Worm (Caenorhabditis elegans) whole organism, L1 larva: Measurements from ENCODE around the gene F56B6.6.

Experiments used
- C04F5.9 ChIP-seq: sonication (generic microtip); optimal IDR thresholded peaks from 2 replicates; lab custom pipeline; 2016; ENCODE audit warnings: missing genetic modification characterization, missing compliant biosample characterization
- C16A3.4 ChIP-seq: fragments of 150-350 bp; optimal IDR thresholded peaks from 2 replicates; lab custom pipeline; 2014; ENCODE audit warnings: missing biosample characterization, missing genetic modification characterization
- C34B4.2 ChIP-seq: sonication (generic microtip); optimal IDR thresholded peaks from 2 replicates; lab custom pipeline; 2017; ENCODE audit warnings: mild to moderate bottlenecking, missing genetic modification characterization, missing compliant biosample characterization
- Y116A8C.19 ChIP-seq: sonication (generic microtip); optimal IDR thresholded peaks from 2 replicates; lab custom pipeline; 2016; ENCODE audit warnings: missing compliant biosample characterization, missing genetic modification characterization, borderline replicate concordance
- alr-1 ChIP-seq: fragments of 200-800 bp; sonication (Bioruptor generic); optimal IDR thresholded peaks from 2 replicates; lab custom pipeline; 2018; ENCODE audit warnings: borderline replicate concordance, mild to moderate bottlenecking, missing genetic modification characterization, missing compliant biosample characterization
- blmp-1 ChIP-seq: fragments of 150-350 bp; optimal IDR thresholded peaks from 2 replicates; lab custom pipeline; 2014; ENCODE audit warnings: missing biosample characterization, missing genetic modification characterization
- ceh-63 ChIP-seq: fragments of 200-800 bp; sonication (Bioruptor generic); optimal IDR thresholded peaks from 2 replicates; lab custom pipeline; 2018; ENCODE audit warnings: mild to moderate bottlenecking, missing genetic modification characterization, missing compliant biosample characterization
- ceh-88 ChIP-seq: fragments of 200-800 bp; sonication (Bioruptor generic); IDR thresholded peaks from 2 replicates; pipeline ENCODE4 v1.3.6; 2022; ENCODE audit warnings: missing genetic modification characterization, missing compliant biosample characterization
- ces-1 ChIP-seq: fragments of 150-350 bp; optimal IDR thresholded peaks from 2 replicates; lab custom pipeline; 2014; ENCODE audit warnings: missing biosample characterization, missing genetic modification reagents, missing genetic modification characterization
- efl-1 ChIP-seq, 4 experiments: fragments of 150-350 bp; optimal IDR thresholded peaks in 3 of 4; peaks in 1 of 4; 1 replicate in 1 of 4; 2 replicates in 3 of 4; lab custom pipeline; 2014; ENCODE audit warnings: missing biosample characterization in 2 of 4, missing genetic modification characterization in 2 of 4, missing genetic modification reagents in 2 of 4
- elt-2 ChIP-seq: sonication (generic microtip); optimal IDR thresholded peaks from 2 replicates; lab custom pipeline; 2016; ENCODE audit warnings: missing genetic modification characterization, mild to moderate bottlenecking, inconsistent platforms, missing compliant biosample characterization, missing genetic modification reagents
- elt-3 ChIP-seq, 6 experiments: fragments of 150-350 bp in 1 of 6; sonication (generic microtip); optimal IDR thresholded peaks; 2 replicates each; lab custom pipeline; 2017 to 2018; ENCODE audit warnings: missing biosample characterization in 6 of 6, missing genetic modification characterization in 6 of 6, inconsistent platforms in 1 of 6
- ets-5 ChIP-seq: fragments of 200-800 bp; sonication (Bioruptor generic); IDR thresholded peaks from 2 replicates; pipeline ENCODE4 v1.3.6; 2022; ENCODE audit warnings: missing genetic modification characterization, missing compliant biosample characterization
- fkh-10 ChIP-seq: sonication (generic microtip); optimal IDR thresholded peaks from 2 replicates; lab custom pipeline; 2017; ENCODE audit warnings: missing biosample characterization, missing genetic modification reagents, missing genetic modification characterization
- fkh-8 ChIP-seq: sonication (generic microtip); optimal IDR thresholded peaks from 2 replicates; lab custom pipeline; 2016; ENCODE audit warnings: mild to moderate bottlenecking, missing genetic modification characterization, missing compliant biosample characterization
- grh-1 ChIP-seq: fragments of 200-800 bp; sonication (Bioruptor generic); IDR thresholded peaks from 2 replicates; pipeline ENCODE4 v1.3.6; 2022; ENCODE audit warnings: missing genetic modification reagents, missing genetic modification characterization, missing compliant biosample characterization
- hlh-4 ChIP-seq: sonication (generic microtip); optimal IDR thresholded peaks from 2 replicates; lab custom pipeline; 2016; ENCODE audit warnings: mild to moderate bottlenecking, missing genetic modification characterization, missing compliant biosample characterization
- hpl-2 ChIP-seq: fragments of 150-350 bp; optimal IDR thresholded peaks from 2 replicates; lab custom pipeline; 2014; ENCODE audit warnings: missing biosample characterization, missing genetic modification reagents, missing genetic modification characterization
- irx-1 ChIP-seq: sonication (generic microtip); optimal IDR thresholded peaks from 2 replicates; lab custom pipeline; 2016; ENCODE audit warnings: missing genetic modification characterization, missing compliant biosample characterization
- lin-13 ChIP-seq: fragments of 150-350 bp; optimal IDR thresholded peaks from 2 replicates; lab custom pipeline; 2014; ENCODE audit warnings: missing biosample characterization, missing genetic modification reagents, missing genetic modification characterization
- lin-14 ChIP-seq: fragments of 200-800 bp; sonication (Bioruptor generic); optimal IDR thresholded peaks from 2 replicates; lab custom pipeline; 2018; ENCODE audit warnings: mild to moderate bottlenecking, missing genetic modification characterization, moderate library complexity, missing compliant biosample characterization
- lin-15B ChIP-seq: fragments of 150-350 bp; sonication (generic microtip); optimal IDR thresholded peaks from 3 replicates; lab custom pipeline; 2014; ENCODE audit warnings: missing biosample characterization, missing genetic modification characterization
- lin-35 ChIP-seq, 2 experiments: fragments of 150-350 bp; optimal IDR thresholded peaks; 2 replicates each; lab custom pipeline; 2014; ENCODE audit warnings: missing biosample characterization in 2 of 2, missing genetic modification characterization in 2 of 2, missing genetic modification reagents in 2 of 2
- lin-39 ChIP-seq: fragments of 150-350 bp; optimal IDR thresholded peaks from 2 replicates; lab custom pipeline; 2014; ENCODE audit warnings: missing biosample characterization, missing genetic modification reagents, missing genetic modification characterization
- lir-3 ChIP-seq: sonication (generic microtip); optimal IDR thresholded peaks from 2 replicates; lab custom pipeline; 2016; ENCODE audit warnings: mild to moderate bottlenecking, missing genetic modification characterization, moderate library complexity, missing compliant biosample characterization; ENCODE audit not compliant: poor library complexity
- lsy-2 ChIP-seq, 2 experiments: fragments of 150-350 bp; optimal IDR thresholded peaks; 2 replicates each; lab custom pipeline; 2014; ENCODE audit warnings: missing biosample characterization in 2 of 2, missing genetic modification characterization in 2 of 2
- mdl-1 ChIP-seq, 2 experiments: fragments of 150-350 bp; optimal IDR thresholded peaks; 2 replicates each; lab custom pipeline; 2014 to 2017; ENCODE audit warnings: missing biosample characterization in 2 of 2, missing genetic modification characterization in 2 of 2, inconsistent platforms in 1 of 2
- mef-2 ChIP-seq: fragments of 150-350 bp; optimal IDR thresholded peaks from 2 replicates; lab custom pipeline; 2014; ENCODE audit warnings: missing biosample characterization, missing genetic modification characterization
- mep-1 ChIP-seq: fragments of 150-350 bp; optimal IDR thresholded peaks from 2 replicates; lab custom pipeline; 2014; ENCODE audit warnings: missing biosample characterization, missing genetic modification characterization
- nhr-19 ChIP-seq: fragments of 200-800 bp; sonication (Bioruptor generic); conservative IDR thresholded peaks from 2 replicates; pipeline ENCODE4 v1.3.6; 2022; ENCODE audit warnings: missing genetic modification characterization, missing compliant biosample characterization
- nhr-20 ChIP-seq: sonication (generic microtip); optimal IDR thresholded peaks from 2 replicates; lab custom pipeline; 2016; ENCODE audit warnings: mild to moderate bottlenecking, missing genetic modification characterization, missing compliant biosample characterization
- nhr-47 ChIP-seq: sonication (generic microtip); optimal IDR thresholded peaks from 2 replicates; lab custom pipeline; 2016; ENCODE audit warnings: mild to moderate bottlenecking, missing genetic modification characterization, moderate library complexity, missing compliant biosample characterization
- nhr-71 ChIP-seq: sonication (generic microtip); optimal IDR thresholded peaks from 2 replicates; lab custom pipeline; 2016; ENCODE audit warnings: mild to moderate bottlenecking, missing genetic modification characterization, moderate library complexity, missing compliant biosample characterization
- nhr-77 ChIP-seq: fragments of 150-350 bp; optimal IDR thresholded peaks from 2 replicates; lab custom pipeline; 2014; ENCODE audit warnings: missing biosample characterization, missing genetic modification characterization
- nhr-85 ChIP-seq: sonication (generic microtip); peaks from one replicate; lab custom pipeline; 2016; ENCODE audit warnings: missing genetic modification characterization, inconsistent platforms, missing compliant biosample characterization
- nhr-90 ChIP-seq: sonication (generic microtip); optimal IDR thresholded peaks from 2 replicates; lab custom pipeline; 2016; ENCODE audit warnings: mild to moderate bottlenecking, missing genetic modification characterization, missing compliant biosample characterization; ENCODE audit not compliant: poor library complexity
- pag-3 ChIP-seq: sonication (generic microtip); optimal IDR thresholded peaks from 2 replicates; lab custom pipeline; 2017; ENCODE audit warnings: missing genetic modification characterization, mild to moderate bottlenecking, missing compliant biosample characterization, antibody characterized with exemption, borderline replicate concordance; ENCODE audit not compliant: insufficient read depth
- pax-3 ChIP-seq: fragments of 200-800 bp; sonication (Bioruptor generic); optimal IDR thresholded peaks from 2 replicates; lab custom pipeline; 2018; ENCODE audit warnings: mild to moderate bottlenecking, missing genetic modification characterization, moderate library complexity, missing compliant biosample characterization
- pqm-1 ChIP-seq: sonication (generic microtip); optimal IDR thresholded peaks from 3 replicates; lab custom pipeline; 2017; ENCODE audit warnings: missing biosample characterization, missing genetic modification characterization
- snpc-4 ChIP-seq: fragments of 150-350 bp; optimal IDR thresholded peaks from 2 replicates; lab custom pipeline; 2014; ENCODE audit warnings: missing biosample characterization, missing genetic modification characterization
- sup-37 ChIP-seq: fragments of 200-800 bp; sonication (Bioruptor generic); optimal IDR thresholded peaks from 2 replicates; lab custom pipeline; 2018; ENCODE audit warnings: mild to moderate bottlenecking, missing genetic modification characterization, missing compliant biosample characterization
- swsn-7 ChIP-seq: sonication (generic microtip); optimal IDR thresholded peaks from 2 replicates; lab custom pipeline; 2016; ENCODE audit warnings: missing genetic modification characterization, missing compliant biosample characterization
- tbx-2 ChIP-seq: sonication (generic microtip); optimal IDR thresholded peaks from 2 replicates; lab custom pipeline; 2016; ENCODE audit warnings: missing genetic modification characterization, missing compliant biosample characterization
- tlp-1 ChIP-seq: fragments of 150-350 bp; optimal IDR thresholded peaks from 2 replicates; lab custom pipeline; 2014; ENCODE audit warnings: missing biosample characterization, missing genetic modification characterization
- unc-130 ChIP-seq: fragments of 150-350 bp; optimal IDR thresholded peaks from 2 replicates; lab custom pipeline; 2017; ENCODE audit warnings: missing biosample characterization, missing genetic modification characterization, inconsistent platforms
- unc-86 ChIP-seq: sonication (generic microtip); optimal IDR thresholded peaks from 2 replicates; lab custom pipeline; 2016; ENCODE audit warnings: missing genetic modification characterization, missing compliant biosample characterization

F56B6.6 gene

ce11 chrX:3532919-3533318 lies at the start of gene F56B6.6:
Gene F56B6.6 (minus strand): TSS chrX:3533019.
- no peak for TF ChIP-seq C04F5.9 (tag; lab: Kevin White, UChicago)
- no peak for TF ChIP-seq unc-86
- TF ChIP-seq nhr-85 (tag; lab: Kevin White, UChicago), result no peak
- no peak for TF ChIP-seq mdl-1 (tag; optimal IDR thresholded peaks at IDR 0.05; lab: Kevin White, UChicago)
- TF ChIP-seq snpc-4, result no peak
- TF ChIP-seq grh-1 (GFP tag; lab: Robert Waterston, UW), result no peak
- no peak for TF ChIP-seq C34B4.2 (tag; lab: Kevin White, UChicago)
- TF ChIP-seq, all 84 proteins: peak for 0

DNA sequence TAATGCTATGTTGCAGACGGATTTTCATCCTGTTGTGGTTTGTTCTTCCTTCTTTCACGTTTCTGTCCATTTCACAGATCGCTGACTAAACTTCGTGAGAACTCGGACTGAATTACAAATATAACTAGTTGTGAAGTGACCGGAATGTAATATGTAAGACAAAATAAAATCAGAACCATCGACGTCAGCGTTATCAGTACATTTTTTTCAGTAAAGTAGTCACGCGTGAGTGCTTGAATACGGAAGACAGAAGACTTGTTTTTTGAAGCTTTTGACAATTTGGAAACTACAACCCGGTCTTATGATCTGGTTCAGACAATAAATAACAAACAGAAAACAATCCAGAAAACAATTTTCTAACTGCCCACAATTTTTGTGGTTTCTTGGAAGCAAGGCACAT lies 49.0 kb upstream of the F56B6.6 start:
- TF ChIP-seq nhr-71, result peak; percentile 53
- TF ChIP-seq efl-1 (optimal IDR thresholded peaks at IDR 0.05; lab: Kevin White, UChicago), result no peak
- TF ChIP-seq efl-1 (GFP tag; optimal IDR thresholded peaks at IDR 0.05 in 1 of 2; lab: Kevin White, UChicago), result no peak
- TF ChIP-seq pax-3 (tag; lab: Kevin White, UChicago), result no peak
- TF ChIP-seq ets-5, result no peak
- peak; percentile 11 for TF ChIP-seq lin-14 (GFP tag; lab: Kevin White, UChicago)
- TF ChIP-seq fkh-10 (GFP tag; lab: Kevin White, UChicago), result peak; percentile 5
- peak; percentile 32 for TF ChIP-seq nhr-47
- TF ChIP-seq fkh-8 (tag; lab: Kevin White, UChicago), result peak; percentile 75
- TF ChIP-seq ceh-63 (GFP tag; lab: Kevin White, UChicago), result no peak
- TF ChIP-seq nhr-20 (tag; lab: Kevin White, UChicago), result peak; percentile 7

DNA sequence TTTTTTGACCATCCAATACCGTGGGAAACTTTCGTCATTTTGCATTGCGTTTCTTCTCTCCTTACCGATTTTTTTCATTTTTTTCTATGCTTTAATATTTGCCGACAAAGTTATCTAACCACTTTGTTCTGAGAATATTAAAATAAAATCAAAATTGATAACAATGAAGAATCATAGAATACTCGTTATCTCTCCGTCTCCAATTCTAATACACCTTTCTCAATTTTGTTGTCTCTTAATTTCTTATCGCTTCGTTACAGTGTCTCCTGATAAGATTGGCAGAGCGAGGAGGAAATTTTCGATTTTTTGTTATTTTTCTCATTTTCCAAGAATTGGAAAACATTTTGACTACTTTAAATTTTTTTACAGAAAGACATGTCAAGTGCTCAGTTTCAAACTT lies 43.4 kb upstream of the F56B6.6 start, which contains the start of gene ckc-1:
Gene ckc-1, plus strand, starts transcription at position 368 of the 400 bp plus-strand sequence.
- TF ChIP-seq tlp-1 (tag; lab: Kevin White, UChicago) (peak; percentile 43), pqm-1 (tag; lab: Kevin White, UChicago) (peak; percentile 87), hlh-4 (no peak), lsy-2 (tag; optimal IDR thresholded peaks at IDR 0.05; lab: Kevin White, UChicago) (peak in 1 of 2 experiments; percentile 36), mep-1 (tag; lab: Kevin White, UChicago) (peak; percentile 6), blmp-1 (tag; lab: Kevin White, UChicago) (no peak), lin-35 (GFP tag; optimal IDR thresholded peaks at IDR 0.05; lab: Kevin White, UChicago) (peak in 1 of 2 experiments; percentile 35), Y116A8C.19 (no peak), elt-3 (tag; optimal IDR thresholded peaks at IDR 0.05; lab: Kevin White, UChicago) (peak in 3 of 6 experiments; percentile 13 to 63 (median 33)), lin-14 (GFP tag; lab: Kevin White, UChicago) (peak; percentile 29), lin-15B (no peak), nhr-71 (peak; percentile 10), swsn-7 (no peak), snpc-4 (no peak), nhr-90 (tag; lab: Kevin White, UChicago) (peak; percentile 31), nhr-19 (no peak), elt-2 (peak; percentile 98), tbx-2 (tag; lab: Kevin White, UChicago) (no peak)

DNA sequence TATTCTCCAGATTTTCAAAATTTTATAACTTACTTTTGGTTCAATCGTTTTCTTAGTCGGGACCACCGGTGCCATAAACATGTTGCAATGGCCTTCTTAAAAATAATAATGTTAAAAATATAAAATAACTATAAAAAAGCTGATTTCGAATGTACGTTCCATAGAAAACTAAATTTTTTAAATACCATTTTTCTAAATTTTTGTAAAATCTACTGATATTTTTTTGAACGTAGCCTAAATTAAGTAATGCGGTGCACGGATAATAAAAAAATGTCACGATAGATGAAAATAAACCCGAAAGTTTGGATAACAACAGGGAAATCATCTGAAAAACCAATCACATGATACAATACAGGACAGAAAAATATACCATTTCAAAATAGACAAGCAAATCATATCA lies 40.7 kb upstream of the F56B6.6 start, which contains the start of gene T27A10.5:
Gene T27A10.5, minus strand, starts transcription at position 101 of the 400 bp plus-strand sequence.
- no peak for TF ChIP-seq unc-130 (tag; lab: Kevin White, UChicago)
- TF ChIP-seq ces-1 (GFP tag; lab: Kevin White, UChicago), result no peak
- TF ChIP-seq C16A3.4 (tag; lab: Kevin White, UChicago), result no peak
- no peak for TF ChIP-seq lin-13
- TF ChIP-seq lin-39 (tag; lab: Kevin White, UChicago), result no peak
- TF ChIP-seq pag-3 (tag; lab: Kevin White, UChicago), result no peak
- no peak for TF ChIP-seq alr-1 (tag; lab: Kevin White, UChicago)
- TF ChIP-seq lir-3 (tag; lab: Kevin White, UChicago), result no peak
- no peak for TF ChIP-seq mef-2 (tag; lab: Kevin White, UChicago)
- TF ChIP-seq ceh-88 (GFP tag; lab: Robert Waterston, UW), result no peak
- no peak for TF ChIP-seq irx-1 (tag; lab: Kevin White, UChicago)
- no peak for TF ChIP-seq nhr-85 (tag; lab: Kevin White, UChicago)
- no peak for TF ChIP-seq elt-2
- no peak for TF ChIP-seq nhr-77 (tag; lab: Kevin White, UChicago)
- no peak for TF ChIP-seq sup-37 (GFP tag; lab: Kevin White, UChicago)
- no peak for TF ChIP-seq hlh-4
- TF ChIP-seq hpl-2 (GFP tag; lab: Kevin White, UChicago), result no peak
- TF ChIP-seq, all 84 proteins: peak for 0
